Worm (Caenorhabditis elegans) whole organism, L3 larva: Measurements from ENCODE around the gene fbxc-19.

Source experiments
- R02D3.7 ChIP-seq: fragments of 150-350 bp; optimal IDR thresholded peaks from 2 replicates; lab custom pipeline; 2014; ENCODE audit warnings: missing biosample characterization, missing genetic modification characterization
- ceh-82 ChIP-seq: fragments of 150-350 bp; optimal IDR thresholded peaks from 2 replicates; lab custom pipeline; 2014; ENCODE audit warnings: missing biosample characterization, missing genetic modification characterization
- lin-39 ChIP-seq: fragments of 150-350 bp; optimal IDR thresholded peaks from 2 replicates; lab custom pipeline; 2018; ENCODE audit warnings: missing biosample characterization, missing genetic modification reagents, missing genetic modification characterization
- mdl-1 ChIP-seq: fragments of 150-350 bp; optimal IDR thresholded peaks from 2 replicates; lab custom pipeline; 2014; ENCODE audit warnings: missing biosample characterization, missing genetic modification characterization
- nhr-11 ChIP-seq: fragments of 150-350 bp; optimal IDR thresholded peaks from 2 replicates; lab custom pipeline; 2014; ENCODE audit warnings: missing biosample characterization, missing genetic modification characterization
- nhr-12 ChIP-seq: fragments of 150-350 bp; optimal IDR thresholded peaks from 2 replicates; lab custom pipeline; 2014; ENCODE audit warnings: missing biosample characterization, missing genetic modification characterization
- nhr-25 ChIP-seq: sonication (generic microtip); optimal IDR thresholded peaks from 2 replicates; lab custom pipeline; 2017; ENCODE audit warnings: missing biosample characterization, missing genetic modification characterization
- nhr-28 ChIP-seq: fragments of 150-350 bp; optimal IDR thresholded peaks from 2 replicates; lab custom pipeline; 2014; ENCODE audit warnings: missing biosample characterization, missing genetic modification characterization
- nhr-43 ChIP-seq: sonication (generic microtip); optimal IDR thresholded peaks from 2 replicates; lab custom pipeline; 2016; ENCODE audit warnings: mild to moderate bottlenecking, missing genetic modification characterization, missing compliant biosample characterization; ENCODE audit not compliant: poor library complexity, severe bottlenecking
- nhr-77 ChIP-seq: fragments of 150-350 bp; optimal IDR thresholded peaks from 2 replicates; lab custom pipeline; 2014; ENCODE audit warnings: missing biosample characterization, missing genetic modification characterization
- snpc-4 ChIP-seq: fragments of 150-350 bp; optimal IDR thresholded peaks from 2 replicates; lab custom pipeline; 2014; ENCODE audit warnings: missing biosample characterization, missing genetic modification characterization
- tbx-2 ChIP-seq: sonication (generic microtip); optimal IDR thresholded peaks from 2 replicates; lab custom pipeline; 2016; ENCODE audit warnings: mild to moderate bottlenecking, missing genetic modification characterization, missing compliant biosample characterization
- unc-39 ChIP-seq: sonication (generic microtip); optimal IDR thresholded peaks from 4 replicates; lab custom pipeline; 2017; ENCODE audit warnings: missing biosample characterization, missing genetic modification characterization

- no peak for TF ChIP-seq nhr-43 (tag; lab: Kevin White, UChicago)
- no peak for TF ChIP-seq lin-39 (tag; lab: Kevin White, UChicago)
- TF ChIP-seq nhr-77 (tag; lab: Kevin White, UChicago), result no peak
- TF ChIP-seq nhr-11 (tag; lab: Kevin White, UChicago), result no peak
- TF ChIP-seq nhr-25, result no peak
- no peak for TF ChIP-seq snpc-4 (tag; lab: Kevin White, UChicago)
- TF ChIP-seq ceh-82, result no peak
- TF ChIP-seq unc-39 (tag; lab: Kevin White, UChicago), result no peak
- no peak for TF ChIP-seq mdl-1 (tag; lab: Kevin White, UChicago)
- TF ChIP-seq tbx-2 (tag; lab: Kevin White, UChicago), result no peak
- TF ChIP-seq nhr-12 (tag; lab: Kevin White, UChicago), result no peak
- TF ChIP-seq R02D3.7 (tag; lab: Kevin White, UChicago), result no peak
- no peak for TF ChIP-seq nhr-28
Observed at ce11 chrII:1831883-1832388, 11.7 kb downstream of the fbxc-19 start, which contains the start of gene math-39.
